Worm (Caenorhabditis elegans) whole organism, late embryonic: Measurements from ENCODE around the gene C06G3.8.
A peak's percentile ranks its signal among the peaks of the same experiment; 100 is the strongest.

Source experiments
- F13H6.1 ChIP-seq: sonication (generic microtip); optimal IDR thresholded peaks from 2 replicates; lab custom pipeline; 2016; ENCODE audit warnings: missing genetic modification characterization, missing compliant biosample characterization
- T23F11.4 ChIP-seq: fragments of 200-800 bp; sonication (Bioruptor generic); optimal IDR thresholded peaks from 2 replicates; lab custom pipeline; 2018; ENCODE audit warnings: mild to moderate bottlenecking, missing genetic modification characterization, missing compliant biosample characterization
- Y22D7AL.16 ChIP-seq: sonication (generic microtip); optimal IDR thresholded peaks from 2 replicates; lab custom pipeline; 2016; ENCODE audit warnings: missing genetic modification characterization, missing compliant biosample characterization
- ahr-1 ChIP-seq: sonication (generic microtip); optimal IDR thresholded peaks from 2 replicates; lab custom pipeline; 2016; ENCODE audit warnings: missing genetic modification characterization, missing compliant biosample characterization
- ceh-14 ChIP-seq: sonication (generic microtip); optimal IDR thresholded peaks from 2 replicates; lab custom pipeline; 2016; ENCODE audit warnings: missing genotype, missing genetic modification characterization, missing compliant biosample characterization
- ceh-19 ChIP-seq: fragments of 200-800 bp; sonication (Bioruptor generic); optimal IDR thresholded peaks from 2 replicates; lab custom pipeline; 2018; ENCODE audit warnings: mild to moderate bottlenecking, missing genetic modification characterization, missing compliant biosample characterization
- ceh-30 ChIP-seq: fragments of 150-350 bp; optimal IDR thresholded peaks from 2 replicates; lab custom pipeline; 2014; ENCODE audit warnings: missing biosample characterization, missing genetic modification characterization
- ceh-31 ChIP-seq: sonication (generic microtip); optimal IDR thresholded peaks from 2 replicates; lab custom pipeline; 2016; ENCODE audit warnings: missing genetic modification characterization, missing compliant biosample characterization
- ceh-45 ChIP-seq: fragments of 200-800 bp; sonication (Bioruptor generic); IDR thresholded peaks from 2 replicates; pipeline ENCODE4 v1.3.6; 2022; ENCODE audit warnings: missing genetic modification reagents, missing genetic modification characterization, missing compliant biosample characterization
- che-1 ChIP-seq: sonication (generic microtip); optimal IDR thresholded peaks from 2 replicates; lab custom pipeline; 2016; ENCODE audit warnings: mild to moderate bottlenecking, missing genetic modification characterization, missing compliant biosample characterization
- fkh-10 ChIP-seq: fragments of 150-350 bp; optimal IDR thresholded peaks from 2 replicates; lab custom pipeline; 2014; ENCODE audit warnings: missing biosample characterization, missing genetic modification reagents, missing genetic modification characterization
- hlh-6 ChIP-seq: sonication (generic microtip); optimal IDR thresholded peaks from 2 replicates; lab custom pipeline; 2016; ENCODE audit warnings: missing genotype, missing genetic modification characterization, missing compliant biosample characterization
- nhr-232 ChIP-seq: sonication (generic microtip); optimal IDR thresholded peaks from 2 replicates; lab custom pipeline; 2016; ENCODE audit warnings: missing genetic modification characterization, missing compliant biosample characterization
- npax-4 ChIP-seq: sonication (generic microtip); optimal IDR thresholded peaks from 2 replicates; lab custom pipeline; 2016; ENCODE audit warnings: missing genetic modification characterization, missing compliant biosample characterization
- pax-1 ChIP-seq: fragments of 150-350 bp; optimal IDR thresholded peaks from 2 replicates; lab custom pipeline; 2014; ENCODE audit warnings: missing biosample characterization, missing genetic modification characterization
- pha-2 ChIP-seq: sonication (generic microtip); optimal IDR thresholded peaks from 2 replicates; lab custom pipeline; 2017; ENCODE audit warnings: mild to moderate bottlenecking, missing genetic modification characterization, missing compliant biosample characterization
- rnt-1 ChIP-seq: sonication (generic microtip); optimal IDR thresholded peaks from 2 replicates; lab custom pipeline; 2016; ENCODE audit warnings: missing genetic modification characterization, missing compliant biosample characterization
- sdc-2 ChIP-seq: sonication (generic microtip); optimal IDR thresholded peaks from 2 replicates; lab custom pipeline; 2016; ENCODE audit warnings: missing genotype, missing genetic modification characterization, missing compliant biosample characterization
- unc-55 ChIP-seq: sonication (generic microtip); optimal IDR thresholded peaks from 2 replicates; lab custom pipeline; 2017; ENCODE audit warnings: missing biosample characterization, missing genetic modification reagents, missing genetic modification characterization
- zip-5 ChIP-seq: sonication (generic microtip); optimal IDR thresholded peaks from 2 replicates; lab custom pipeline; 2016; ENCODE audit warnings: missing genetic modification characterization, missing compliant biosample characterization

C06G3.8 gene

ce11 chrIV:6984449-6985380, 47.6 kb downstream of the C06G3.8 start:
- peak; percentile 91 for TF ChIP-seq pax-1
- TF ChIP-seq ceh-45 (GFP tag; lab: Robert Waterston, UW): no peak
- TF ChIP-seq T23F11.4: no peak
- peak; percentile 32 for TF ChIP-seq ceh-31
- TF ChIP-seq ceh-30 (tag; lab: Kevin White, UChicago): no peak
- TF ChIP-seq pha-2 (tag; lab: Kevin White, UChicago): peak; percentile 12
- no peak for TF ChIP-seq ahr-1 (tag; lab: Kevin White, UChicago)
- no peak for TF ChIP-seq rnt-1 (tag; lab: Kevin White, UChicago)
- no peak for TF ChIP-seq hlh-6 (tag; lab: Kevin White, UChicago)
- no peak for TF ChIP-seq nhr-232
- no peak for TF ChIP-seq Y22D7AL.16 (tag; lab: Kevin White, UChicago)
- no peak for TF ChIP-seq fkh-10 (GFP tag; lab: Kevin White, UChicago)
- TF ChIP-seq npax-4 (tag; lab: Kevin White, UChicago): no peak
- TF ChIP-seq sdc-2 (tag; lab: Kevin White, UChicago): no peak
- TF ChIP-seq unc-55 (GFP tag; lab: Kevin White, UChicago): peak; percentile 67
- no peak for TF ChIP-seq ceh-14 (tag; lab: Kevin White, UChicago)
- TF ChIP-seq che-1 (tag; lab: Kevin White, UChicago): no peak
- no peak for TF ChIP-seq ceh-19 (GFP tag; lab: Kevin White, UChicago)
- TF ChIP-seq zip-5: no peak
- no peak for TF ChIP-seq F13H6.1 (tag; lab: Kevin White, UChicago)
- TF ChIP-seq, all 69 proteins: peak for 4
